Fruit fly (Drosophila melanogaster) whole organism, embryonic: ENCODE results near the gene Notum.

Experiments
- Atf6 ChIP-seq: fragments of 200-800 bp; sonication (Bioruptor generic); IDR thresholded peaks from 2 replicates; pipeline ENCODE4 v1.3.6; 2022; ENCODE audit warnings: missing biosample characterization, missing genetic modification characterization
- CG10979 ChIP-seq: fragments of 200-800 bp; sonication (Bioruptor generic); optimal IDR thresholded peaks from 2 replicates; lab custom pipeline; 2018; ENCODE audit warnings: missing biosample characterization, mild to moderate bottlenecking, missing genetic modification characterization, moderate library complexity
- CG11085 ChIP-seq: fragments of 200-800 bp; sonication (Bioruptor generic); IDR thresholded peaks from 2 replicates; pipeline ENCODE4 v1.3.6; 2022; ENCODE audit warnings: missing biosample characterization, missing genetic modification characterization
- CG11723 ChIP-seq: fragments of 200-800 bp; sonication (Bioruptor generic); optimal IDR thresholded peaks from 2 replicates; lab custom pipeline; 2017; ENCODE audit warnings: missing biosample characterization, mild to moderate bottlenecking, missing genetic modification characterization
- CG12236 ChIP-seq: fragments of 200-800 bp; sonication (Bioruptor generic); optimal IDR thresholded peaks from 2 replicates; lab custom pipeline; 2016; ENCODE audit warnings: missing biosample characterization, missing genetic modification characterization
- CG12744 ChIP-seq: fragments of 200-800 bp; sonication (Bioruptor generic); optimal IDR thresholded peaks from 2 replicates; lab custom pipeline; 2016; ENCODE audit warnings: missing biosample characterization, missing genetic modification characterization
- CG13123 ChIP-seq: fragments of 200-800 bp; sonication (Bioruptor generic); optimal IDR thresholded peaks from 2 replicates; lab custom pipeline; 2016; ENCODE audit warnings: missing biosample characterization, missing genetic modification characterization
- CG14014 ChIP-seq: fragments of 200-800 bp; sonication (Bioruptor generic); IDR thresholded peaks from 2 replicates; pipeline ENCODE4 v1.3.6; 2022; ENCODE audit warnings: missing biosample characterization, missing genetic modification characterization
- CG14050 ChIP-seq: fragments of 200-800 bp; sonication (Bioruptor generic); IDR thresholded peaks from 3 replicates; pipeline ENCODE4 v1.3.6; 2022; ENCODE audit warnings: missing biosample characterization, missing genetic modification characterization
- CG16779 ChIP-seq: fragments of 200-800 bp; sonication (Bioruptor generic); IDR thresholded peaks from 2 replicates; pipeline ENCODE4 v1.3.6; 2022; ENCODE audit warnings: missing biosample characterization, missing genetic modification characterization
- CG16813 ChIP-seq: fragments of 200-800 bp; sonication (Bioruptor generic); IDR thresholded peaks from 3 replicates; pipeline ENCODE4 v1.3.6; 2022; ENCODE audit warnings: missing biosample characterization, missing genetic modification characterization; ENCODE audit not compliant: partially characterized antibody
- CG18011 ChIP-seq: fragments of 200-800 bp; sonication (Bioruptor generic); optimal IDR thresholded peaks from 2 replicates; lab custom pipeline; 2017; ENCODE audit warnings: missing biosample characterization, missing genetic modification characterization, mild to moderate bottlenecking, moderate library complexity, missing genotype
- CG18262 ChIP-seq: fragments of 200-800 bp; optimal IDR thresholded peaks from 3 replicates; lab custom pipeline; 2019; ENCODE audit warnings: missing biosample characterization, mild to moderate bottlenecking, missing genetic modification characterization, moderate library complexity
- CG1832 ChIP-seq: fragments of 200-800 bp; sonication (Bioruptor generic); optimal IDR thresholded peaks from 2 replicates; lab custom pipeline; 2017; ENCODE audit warnings: missing biosample characterization, mild to moderate bottlenecking, missing genetic modification characterization, inconsistent platforms
- CG2202 ChIP-seq: fragments of 200-800 bp; sonication (Bioruptor generic); optimal IDR thresholded peaks from 2 replicates; lab custom pipeline; 2018; ENCODE audit warnings: missing biosample characterization, mild to moderate bottlenecking, missing genetic modification characterization
- CG30403 ChIP-seq: fragments of 200-800 bp; sonication (Bioruptor generic); optimal IDR thresholded peaks from 3 replicates; lab custom pipeline; 2016; ENCODE audit warnings: missing biosample characterization, missing genetic modification characterization
- CG32772 ChIP-seq: fragments of 200-800 bp; sonication (Bioruptor generic); IDR thresholded peaks from 2 replicates; pipeline ENCODE4 v1.3.6; 2022; ENCODE audit warnings: missing biosample characterization, missing genetic modification characterization
- CG33557 ChIP-seq: fragments of 200-800 bp; sonication (Bioruptor generic); optimal IDR thresholded peaks from 2 replicates; lab custom pipeline; 2019; ENCODE audit warnings: missing biosample characterization, mild to moderate bottlenecking, missing genetic modification characterization, moderate library complexity
- CG4360 ChIP-seq: fragments of 200-800 bp; sonication (Bioruptor generic); IDR thresholded peaks from 2 replicates; pipeline ENCODE4 v1.3.6; 2022; ENCODE audit warnings: missing biosample characterization, missing genetic modification characterization
- CG4617 ChIP-seq: fragments of 200-800 bp; sonication (Bioruptor generic); optimal IDR thresholded peaks from 3 replicates; lab custom pipeline; 2016; ENCODE audit warnings: missing biosample characterization, missing genetic modification characterization, borderline replicate concordance
- CG6791 ChIP-seq: fragments of 200-800 bp; sonication (Bioruptor generic); IDR thresholded peaks from 3 replicates; pipeline ENCODE4 v1.3.6; 2022; ENCODE audit warnings: missing biosample characterization, missing genetic modification characterization; ENCODE audit not compliant: partially characterized antibody
- CG8765 ChIP-seq: fragments of 200-800 bp; sonication (Bioruptor generic); IDR thresholded peaks from 2 replicates; pipeline ENCODE4 v1.3.6; 2022; ENCODE audit warnings: missing biosample characterization, missing genetic modification characterization
- Camta ChIP-seq: fragments of 200-800 bp; sonication (Bioruptor generic); optimal IDR thresholded peaks from 2 replicates; lab custom pipeline; 2016; ENCODE audit warnings: missing biosample characterization, missing genetic modification characterization
- Dll ChIP-seq: fragments of 200-800 bp; sonication (Bioruptor generic); IDR thresholded peaks from 4 replicates; pipeline ENCODE4 v1.3.6; 2022; ENCODE audit warnings: missing biosample characterization, missing genetic modification characterization; ENCODE audit not compliant: partially characterized antibody
- HLH54F ChIP-seq: fragments of 200-800 bp; sonication (Bioruptor generic); optimal IDR thresholded peaks from 3 replicates; lab custom pipeline; 2016; ENCODE audit warnings: missing biosample characterization, missing genetic modification characterization
- Hmx ChIP-seq: fragments of 200-800 bp; sonication (Bioruptor generic); optimal IDR thresholded peaks from 2 replicates; lab custom pipeline; 2016; ENCODE audit warnings: missing biosample characterization, missing genetic modification characterization
- Lhr ChIP-seq: fragments of 200-800 bp; sonication (Bioruptor generic); optimal IDR thresholded peaks from 3 replicates; lab custom pipeline; 2017; ENCODE audit warnings: mild to moderate bottlenecking, missing biosample characterization, missing genetic modification reagents, missing genetic modification characterization
- Med ChIP-seq: fragments of 200-800 bp; sonication (Bioruptor generic); peaks from one replicate; lab custom pipeline; 2016; ENCODE audit warnings: missing biosample characterization, missing genetic modification characterization, mild to moderate bottlenecking, inconsistent platforms, moderate library complexity
- Meics ChIP-seq: fragments of 200-800 bp; sonication (Bioruptor generic); optimal IDR thresholded peaks from 2 replicates; lab custom pipeline; 2017; ENCODE audit warnings: missing biosample characterization, mild to moderate bottlenecking, missing genetic modification characterization
- Mes4 ChIP-seq: fragments of 200-800 bp; sonication (Bioruptor generic); optimal IDR thresholded peaks from 2 replicates; lab custom pipeline; 2016; ENCODE audit warnings: missing biosample characterization, missing genetic modification characterization
- Nf-YA ChIP-seq: fragments of 200-800 bp; sonication (Bioruptor generic); IDR thresholded peaks from 2 replicates; pipeline ENCODE4 v1.3.6; 2022; ENCODE audit warnings: missing biosample characterization, missing genetic modification characterization
- Xbp1 ChIP-seq: fragments of 200-800 bp; sonication (Bioruptor generic); optimal IDR thresholded peaks from 3 replicates; lab custom pipeline; 2016; ENCODE audit warnings: missing biosample characterization, mild to moderate bottlenecking, missing genetic modification characterization
- Xrp1 ChIP-seq: fragments of 200-800 bp; sonication (Bioruptor generic); IDR thresholded peaks from 2 replicates; pipeline ENCODE4 v1.3.6; 2022; ENCODE audit warnings: missing biosample characterization, missing genetic modification characterization
- al ChIP-seq: fragments of 200-800 bp; sonication (Bioruptor generic); IDR thresholded peaks from 2 replicates; pipeline ENCODE4 v1.3.6; 2022; ENCODE audit warnings: missing biosample characterization, missing genetic modification characterization
- amos ChIP-seq: fragments of 200-800 bp; sonication (Bioruptor generic); IDR thresholded peaks from 2 replicates; pipeline ENCODE4 v1.3.6; 2022; ENCODE audit warnings: missing biosample characterization, missing genetic modification characterization; ENCODE audit not compliant: partially characterized antibody
- cato ChIP-seq: fragments of 200-800 bp; sonication (Bioruptor generic); optimal IDR thresholded peaks from 2 replicates; lab custom pipeline; 2016; ENCODE audit warnings: missing biosample characterization, missing genetic modification characterization, borderline replicate concordance
- caup ChIP-seq: fragments of 200-800 bp; sonication (Bioruptor generic); optimal IDR thresholded peaks from 3 replicates; lab custom pipeline; 2017; ENCODE audit warnings: missing biosample characterization, mild to moderate bottlenecking, missing genetic modification characterization, moderate library complexity; ENCODE audit not compliant: severe bottlenecking
- chif ChIP-seq, 2 experiments: fragments of 200-800 bp; sonication (Bioruptor generic); optimal IDR thresholded peaks; 3 replicates each; lab custom pipeline; 2016; ENCODE audit warnings: missing biosample characterization in 2 of 2, missing genetic modification characterization in 2 of 2
- chm ChIP-seq: fragments of 200-800 bp; sonication (Bioruptor generic); IDR thresholded peaks from 2 replicates; pipeline ENCODE4 v1.3.6; 2022; ENCODE audit warnings: missing biosample characterization, missing genetic modification characterization
- crc ChIP-seq: fragments of 200-800 bp; sonication (Bioruptor generic); optimal IDR thresholded peaks from 2 replicates; lab custom pipeline; 2016; ENCODE audit warnings: missing biosample characterization, missing genetic modification characterization
- fd64A ChIP-seq: fragments of 200-800 bp; sonication (Bioruptor generic); optimal IDR thresholded peaks from 3 replicates; lab custom pipeline; 2018; ENCODE audit warnings: missing biosample characterization, mild to moderate bottlenecking, missing genetic modification characterization
- grn ChIP-seq: fragments of 200-800 bp; sonication (Bioruptor generic); optimal IDR thresholded peaks from 3 replicates; lab custom pipeline; 2017; ENCODE audit warnings: missing biosample characterization, missing genetic modification characterization
- jigr1 ChIP-seq: fragments of 200-800 bp; sonication (Bioruptor generic); IDR thresholded peaks from 3 replicates; pipeline ENCODE4 v1.3.6; 2022; ENCODE audit warnings: missing biosample characterization, missing genetic modification characterization
- mam ChIP-seq: fragments of 200-800 bp; sonication (Bioruptor generic); optimal IDR thresholded peaks from 3 replicates; lab custom pipeline; 2016; ENCODE audit warnings: missing biosample characterization, missing genetic modification characterization
- pita ChIP-seq: fragments of 200-800 bp; sonication (Bioruptor generic); optimal IDR thresholded peaks from 2 replicates; lab custom pipeline; 2017; ENCODE audit warnings: missing biosample characterization, mild to moderate bottlenecking, missing genetic modification characterization
- pnt ChIP-seq: fragments of 200-800 bp; sonication (Bioruptor generic); optimal IDR thresholded peaks from 3 replicates; lab custom pipeline; 2016; ENCODE audit warnings: missing biosample characterization, missing genetic modification characterization
- twi ChIP-seq: fragments of 200-800 bp; optimal IDR thresholded peaks from 2 replicates; lab custom pipeline; 2019; ENCODE audit warnings: missing biosample characterization, mild to moderate bottlenecking, missing genetic modification characterization, moderate library complexity
- yki ChIP-seq: fragments of >200 bp; optimal IDR thresholded peaks from 3 replicates; lab custom pipeline; 2018
- z ChIP-seq: fragments of 200-800 bp; sonication (Bioruptor generic); IDR thresholded peaks from 3 replicates; pipeline ENCODE4 v1.3.6; 2022; ENCODE audit warnings: missing biosample characterization, missing genetic modification characterization
- zen2 ChIP-seq: fragments of 200-800 bp; sonication (Bioruptor generic); IDR thresholded peaks from 3 replicates; pipeline ENCODE4 v1.3.6; 2022; ENCODE audit warnings: missing biosample characterization, missing genetic modification characterization; ENCODE audit not compliant: partially characterized antibody

The Notum gene

DNA sequence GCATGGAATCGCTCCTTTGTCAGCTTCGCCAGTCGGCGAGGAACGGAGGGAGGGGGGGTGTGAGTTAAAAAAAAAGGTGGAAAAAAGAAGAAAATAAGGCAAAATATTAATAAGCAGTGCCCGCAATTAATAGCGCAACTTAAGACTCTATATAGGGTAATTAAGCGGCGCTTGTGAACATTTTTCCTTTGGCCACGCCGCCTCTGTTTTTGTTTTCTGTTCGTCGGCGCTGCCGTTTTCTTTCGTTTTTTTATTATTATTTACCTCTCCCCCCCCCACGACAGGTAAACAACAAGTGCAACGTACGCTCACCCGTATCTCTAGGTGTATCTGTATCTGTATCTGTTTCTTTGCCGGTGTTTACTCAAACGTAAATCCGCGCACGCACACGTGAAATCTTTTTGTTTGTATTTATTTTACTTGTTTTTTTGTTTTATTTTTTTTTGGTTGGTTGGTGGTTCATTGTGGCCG, 3.9 kb downstream of the Notum start (continued):
- TF ChIP-seq Lhr (GFP tag; lab: Kevin White, UChicago): peak; percentile 12
- TF ChIP-seq CG30403: no peak
- no peak for TF ChIP-seq chm
- TF ChIP-seq fd64A (GFP tag; lab: Kevin White, UChicago): peak; percentile 80
- peak; percentile 21; the same call in 1 of the 2 replicates for TF ChIP-seq al (GFP tag; lab: Robert Waterston, UW)
- TF ChIP-seq CG6791 (GFP tag; lab: Robert Waterston, UW): no peak
- no peak for TF ChIP-seq cato (GFP tag; lab: Kevin White, UChicago)
- TF ChIP-seq CG8765 (GFP tag; lab: Robert Waterston, UW): no peak; the same call in 1 of the 2 replicates
- TF ChIP-seq Xrp1 (GFP tag; lab: Robert Waterston, UW): peak; percentile 63
- TF ChIP-seq CG12236 (GFP tag; lab: Kevin White, UChicago): peak; percentile 0
- TF ChIP-seq amos: no peak
- no peak for TF ChIP-seq CG4617
- TF ChIP-seq chif (GFP tag; optimal IDR thresholded peaks at IDR 0.05; lab: Kevin White, UChicago): peak in 1 of 2 experiments; percentile 34
- 0 out of 3 replicates have a peak, but pooled peaks have one; percentile 14 for TF ChIP-seq z (GFP tag; lab: Robert Waterston, UW)
- no peak for TF ChIP-seq HLH54F
- TF ChIP-seq Xbp1: no peak
- TF ChIP-seq mam: no peak
- TF ChIP-seq Hmx (GFP tag; lab: Kevin White, UChicago): no peak
- TF ChIP-seq pnt (GFP tag; lab: Kevin White, UChicago): peak; percentile 7
- TF ChIP-seq grn: peak; percentile 72
- peak; percentile 31 for TF ChIP-seq CG14014 (GFP tag; lab: Robert Waterston, UW)
- peak; percentile 84 for TF ChIP-seq Med (GFP tag; lab: Kevin White, UChicago)
- TF ChIP-seq CG18011 (GFP tag; lab: Kevin White, UChicago): peak; percentile 9
- 0 out of 3 replicates have a peak, but pooled peaks have one; percentile 14 for TF ChIP-seq CG14050 (GFP tag; lab: Robert Waterston, UW)
- peak; percentile 64 for TF ChIP-seq Camta (GFP tag; lab: Kevin White, UChicago)
- TF ChIP-seq CG18262 (tag; lab: Kevin White, UChicago): no peak
- TF ChIP-seq yki: no peak
- TF ChIP-seq CG1832 (GFP tag; lab: Kevin White, UChicago): no peak
- peak; percentile 32 for TF ChIP-seq twi (tag; lab: Kevin White, UChicago)
- no peak for TF ChIP-seq CG11085 (GFP tag; lab: Robert Waterston, UW)
- no peak for TF ChIP-seq crc
- TF ChIP-seq Atf6 (GFP tag; lab: Robert Waterston, UW): no peak; the same call in 1 of the 2 replicates
- peak; percentile 47 for TF ChIP-seq Meics
- no peak for TF ChIP-seq jigr1 (GFP tag; lab: Robert Waterston, UW)
- peak; percentile 27 for TF ChIP-seq CG11723
- 0 out of 4 replicates have a peak, but pooled peaks have one; percentile 13 for TF ChIP-seq Dll
- TF ChIP-seq caup: peak; percentile 35
- TF ChIP-seq CG10979 (tag; lab: Kevin White, UChicago): peak; percentile 10
- TF ChIP-seq CG16813 (GFP tag; lab: Robert Waterston, UW): no peak
- peak; percentile 46; the same call in 1 of the 2 replicates for TF ChIP-seq Nf-YA
- no peak for TF ChIP-seq CG12744
- TF ChIP-seq zen2: no peak
- TF ChIP-seq CG4360 (GFP tag; lab: Robert Waterston, UW): peak; percentile 39; the same call in 1 of the 2 replicates
- TF ChIP-seq Mes4: no peak
- TF ChIP-seq pita (GFP tag; lab: Kevin White, UChicago): no peak
- no peak for TF ChIP-seq CG16779
- peak; percentile 53 for TF ChIP-seq CG33557 (GFP tag; lab: Kevin White, UChicago)
- TF ChIP-seq CG2202 (tag; lab: Kevin White, UChicago): peak; percentile 69
- TF ChIP-seq CG13123: no peak
- peak; percentile 39; the same call in 1 of the 2 replicates for TF ChIP-seq CG32772
